Worm (Caenorhabditis elegans): ENCODE data around the gene Y39G8B.1.
A peak's percentile ranks its signal among the peaks of the same experiment; 100 is the strongest.

The Y39G8B.1 gene

ce11 chrII:13966242-13966641 lies 7.4 kb downstream of the Y39G8B.1 start, which contains the start of gene W07G1.7:
W07G1.7 (minus strand) TSS chrII:13966342.
- TF ChIP-seq ceh-9 (tag; optimal IDR thresholded peaks at IDR 0.05) (no peak), nhr-237 (tag; optimal IDR thresholded peaks at IDR 0.05) (no peak), ztf-4 (tag; optimal IDR thresholded peaks at IDR 0.05) (no peak), unc-39 (tag; optimal IDR thresholded peaks at IDR 0.05) (no peak), snpc-4 (tag; optimal IDR thresholded peaks at IDR 0.05) (no peak), hmg-11 (tag; optimal IDR thresholded peaks at IDR 0.05) (no peak), nhr-25 (tag; optimal IDR thresholded peaks at IDR 0.05) (no peak), nhr-11 (tag; optimal IDR thresholded peaks at IDR 0.05) (no peak), nhr-76 (tag; optimal IDR thresholded peaks at IDR 0.05) (no peak), fkh-10 (GFP tag; optimal IDR thresholded peaks at IDR 0.05) (no peak), egl-5 (tag; optimal IDR thresholded peaks at IDR 0.05) (no peak)

- TF ChIP-seq nhr-77 (tag; optimal IDR thresholded peaks at IDR 0.05): no peak
- TF ChIP-seq lin-15B (tag; optimal IDR thresholded peaks at IDR 0.05): no peak
- no peak for TF ChIP-seq sea-2 (GFP tag; optimal IDR thresholded peaks at IDR 0.05)
- TF ChIP-seq pha-4 (tag; optimal IDR thresholded peaks at IDR 0.05): no peak
- no peak for TF ChIP-seq ama-1 (optimal IDR thresholded peaks at IDR 0.05)
- no peak for TF ChIP-seq tbx-2 (tag; optimal IDR thresholded peaks at IDR 0.05)
- no peak for TF ChIP-seq zag-1 (tag; optimal IDR thresholded peaks at IDR 0.05)
- TF ChIP-seq lin-39 (tag; optimal IDR thresholded peaks at IDR 0.05): no peak
- TF ChIP-seq nhr-67 (tag; optimal IDR thresholded peaks at IDR 0.05): no peak
- no peak for TF ChIP-seq nhr-25 (tag; optimal IDR thresholded peaks at IDR 0.05)
- TF ChIP-seq lsy-12 (tag; optimal IDR thresholded peaks at IDR 0.05): no peak
- TF ChIP-seq ceh-28 (tag; optimal IDR thresholded peaks at IDR 0.05): no peak
- no peak for TF ChIP-seq mdl-1 (tag; optimal IDR thresholded peaks at IDR 0.05)
- no peak for TF ChIP-seq unc-62 (GFP tag; optimal IDR thresholded peaks at IDR 0.05)
- TF ChIP-seq mml-1 (tag; optimal IDR thresholded peaks at IDR 0.05): no peak
- TF ChIP-seq skn-1 (tag; optimal IDR thresholded peaks at IDR 0.05): no peak
- no peak for TF ChIP-seq fkh-10 (GFP tag; optimal IDR thresholded peaks at IDR 0.05)
- TF ChIP-seq nhr-12 (tag; optimal IDR thresholded peaks at IDR 0.05): no peak
- no peak for TF ChIP-seq egl-5 (tag; optimal IDR thresholded peaks at IDR 0.05)
Observed at ce11 chrII:13964325-13964724, 9.3 kb downstream of the Y39G8B.1 start.

- TF ChIP-seq mml-1 (tag; optimal IDR thresholded peaks at IDR 0.05): no peak
- TF ChIP-seq unc-39 (tag; optimal IDR thresholded peaks at IDR 0.05): no peak
- no peak for TF ChIP-seq nhr-25 (tag; optimal IDR thresholded peaks at IDR 0.05)
- TF ChIP-seq ceh-9 (tag; optimal IDR thresholded peaks at IDR 0.05): no peak
- no peak for TF ChIP-seq nfya-1 (tag; optimal IDR thresholded peaks at IDR 0.05; ENCODE audit: insufficient read depth)
- no peak for TF ChIP-seq ceh-82 (tag; optimal IDR thresholded peaks at IDR 0.05)
- TF ChIP-seq lsy-12 (tag; optimal IDR thresholded peaks at IDR 0.05): no peak
- no peak for TF ChIP-seq nhr-77 (tag; optimal IDR thresholded peaks at IDR 0.05)
- TF ChIP-seq nhr-11 (tag; optimal IDR thresholded peaks at IDR 0.05): no peak
Observed at ce11 chrII:13962319-13962718, 11.3 kb downstream of the Y39G8B.1 start, which contains the start of gene rpi-1. rpi-1 (minus strand) TSS chrII:13962419.

- TF ChIP-seq nhr-11 (tag; optimal IDR thresholded peaks at IDR 0.05) (no peak), pha-4 (tag; optimal IDR thresholded peaks at IDR 0.05) (no peak), nhr-67 (tag; optimal IDR thresholded peaks at IDR 0.05) (no peak), nhr-12 (tag; optimal IDR thresholded peaks at IDR 0.05) (no peak), elt-3 (tag; optimal IDR thresholded peaks at IDR 0.05) (no peak), nhr-76 (tag; optimal IDR thresholded peaks at IDR 0.05) (no peak), tbx-2 (tag; optimal IDR thresholded peaks at IDR 0.05) (no peak), unc-62 (GFP tag; optimal IDR thresholded peaks at IDR 0.05) (no peak)
Observed at ce11 chrII:13961567-13961966, 12.0 kb downstream of the Y39G8B.1 start.

- no peak for TF ChIP-seq nhr-237 (tag; optimal IDR thresholded peaks at IDR 0.05)
- TF ChIP-seq elt-2 (tag; optimal IDR thresholded peaks at IDR 0.05): peak; percentile 62
- no peak for TF ChIP-seq nhr-23 (tag; optimal IDR thresholded peaks at IDR 0.05)
- peak; percentile 5 for TF ChIP-seq ceh-28 (tag; optimal IDR thresholded peaks at IDR 0.05)
- TF ChIP-seq unc-39 (tag; optimal IDR thresholded peaks at IDR 0.05): no peak
- no peak for TF ChIP-seq ceh-9 (tag; optimal IDR thresholded peaks at IDR 0.05)
- no peak for TF ChIP-seq lin-15B (tag; optimal IDR thresholded peaks at IDR 0.05)
- TF ChIP-seq unc-62 (GFP tag; optimal IDR thresholded peaks at IDR 0.05): no peak
- TF ChIP-seq sea-2 (GFP tag; optimal IDR thresholded peaks at IDR 0.05): no peak
- TF ChIP-seq nhr-77 (tag; optimal IDR thresholded peaks at IDR 0.05): no peak
- TF ChIP-seq lsy-12 (tag; optimal IDR thresholded peaks at IDR 0.05): no peak
- no peak for TF ChIP-seq jun-1 (tag; optimal IDR thresholded peaks at IDR 0.05)
- TF ChIP-seq ztf-4 (tag; optimal IDR thresholded peaks at IDR 0.05): no peak
- no peak for TF ChIP-seq aly-2 (tag; optimal IDR thresholded peaks at IDR 0.05)
- no peak for TF ChIP-seq egl-5 (tag; optimal IDR thresholded peaks at IDR 0.05)
- no peak for TF ChIP-seq ceh-82 (tag; optimal IDR thresholded peaks at IDR 0.05)
- TF ChIP-seq ama-1 (optimal IDR thresholded peaks at IDR 0.05): no peak
- TF ChIP-seq fos-1 (tag; optimal IDR thresholded peaks at IDR 0.05): no peak
- no peak for TF ChIP-seq mdl-1 (tag; optimal IDR thresholded peaks at IDR 0.05)
- TF ChIP-seq nhr-12 (tag; optimal IDR thresholded peaks at IDR 0.05): no peak
- peak; percentile 1 for TF ChIP-seq pqm-1 (tag; optimal IDR thresholded peaks at IDR 0.05)
- no peak for TF ChIP-seq fkh-2 (tag; optimal IDR thresholded peaks at IDR 0.05)
- no peak for TF ChIP-seq eor-1 (tag; optimal IDR thresholded peaks at IDR 0.05)
- no peak for TF ChIP-seq nhr-67 (tag; optimal IDR thresholded peaks at IDR 0.05)
- TF ChIP-seq nhr-11 (tag; optimal IDR thresholded peaks at IDR 0.05): no peak
- no peak for TF ChIP-seq elt-3 (tag; optimal IDR thresholded peaks at IDR 0.05)
Observed at ce11 chrII:13958359-13958758, 15.3 kb downstream of the Y39G8B.1 start.
